Worm (Caenorhabditis elegans) whole organism, late embryonic: ENCODE data around the gene srx-63.

Experiments used
- C38D4.7 ChIP-seq: fragments of 200-800 bp; sonication (Bioruptor generic); optimal IDR thresholded peaks from 2 replicates; lab custom pipeline; 2018; ENCODE audit warnings: mild to moderate bottlenecking, missing genetic modification characterization, moderate library complexity, missing compliant biosample characterization
- K02D7.2 ChIP-seq: sonication (generic microtip); optimal IDR thresholded peaks from 2 replicates; lab custom pipeline; 2017; ENCODE audit warnings: mild to moderate bottlenecking, missing genetic modification characterization, missing compliant biosample characterization
- T23F11.4 ChIP-seq: fragments of 200-800 bp; sonication (Bioruptor generic); optimal IDR thresholded peaks from 2 replicates; lab custom pipeline; 2018; ENCODE audit warnings: mild to moderate bottlenecking, missing genetic modification characterization, missing compliant biosample characterization
- ahr-1 ChIP-seq: sonication (generic microtip); optimal IDR thresholded peaks from 2 replicates; lab custom pipeline; 2016; ENCODE audit warnings: missing genetic modification characterization, missing compliant biosample characterization
- ama-1 ChIP-seq: fragments of 150-350 bp; optimal IDR thresholded peaks from 2 replicates; lab custom pipeline; 2014
- ceh-14 ChIP-seq: sonication (generic microtip); optimal IDR thresholded peaks from 2 replicates; lab custom pipeline; 2016; ENCODE audit warnings: missing genotype, missing genetic modification characterization, missing compliant biosample characterization
- ceh-24 ChIP-seq: sonication (generic microtip); optimal IDR thresholded peaks from 2 replicates; lab custom pipeline; 2016; ENCODE audit warnings: mild to moderate bottlenecking, missing genetic modification characterization, missing compliant biosample characterization
- ceh-30 ChIP-seq: fragments of 150-350 bp; optimal IDR thresholded peaks from 2 replicates; lab custom pipeline; 2014; ENCODE audit warnings: missing biosample characterization, missing genetic modification characterization
- ceh-34 ChIP-seq: sonication (generic microtip); optimal IDR thresholded peaks from 2 replicates; lab custom pipeline; 2016; ENCODE audit warnings: mild to moderate bottlenecking, missing genetic modification characterization, missing compliant biosample characterization
- ceh-45 ChIP-seq: fragments of 200-800 bp; sonication (Bioruptor generic); IDR thresholded peaks from 2 replicates; pipeline ENCODE4 v1.3.6; 2022; ENCODE audit warnings: missing genetic modification reagents, missing genetic modification characterization, missing compliant biosample characterization
- ceh-48 ChIP-seq: sonication (generic microtip); optimal IDR thresholded peaks from 2 replicates; lab custom pipeline; 2016; ENCODE audit warnings: missing genetic modification characterization, inconsistent platforms, missing compliant biosample characterization
- ceh-9 ChIP-seq: sonication (generic microtip); optimal IDR thresholded peaks from 2 replicates; lab custom pipeline; 2016; ENCODE audit warnings: mild to moderate bottlenecking, missing genetic modification characterization, inconsistent platforms, missing compliant biosample characterization
- dmd-4 ChIP-seq: sonication (generic microtip); optimal IDR thresholded peaks from 2 replicates; lab custom pipeline; 2016; ENCODE audit warnings: borderline replicate concordance, missing genetic modification characterization, missing compliant biosample characterization
- dve-1 ChIP-seq: sonication (generic microtip); optimal IDR thresholded peaks from 2 replicates; lab custom pipeline; 2017; ENCODE audit warnings: antibody characterized with exemption, mild to moderate bottlenecking, missing genetic modification characterization, missing compliant biosample characterization
- elt-4 ChIP-seq: sonication (generic microtip); optimal IDR thresholded peaks from 2 replicates; lab custom pipeline; 2016; ENCODE audit warnings: missing genetic modification characterization, missing compliant biosample characterization
- eyg-1 ChIP-seq: sonication (generic microtip); optimal IDR thresholded peaks from 2 replicates; lab custom pipeline; 2016; ENCODE audit warnings: missing genotype, missing genetic modification characterization, missing compliant biosample characterization
- fax-1 ChIP-seq: sonication (generic microtip); optimal IDR thresholded peaks from 2 replicates; lab custom pipeline; 2016; ENCODE audit warnings: missing genotype, missing genetic modification characterization, missing compliant biosample characterization
- fkh-10 ChIP-seq: fragments of 150-350 bp; optimal IDR thresholded peaks from 2 replicates; lab custom pipeline; 2014; ENCODE audit warnings: missing biosample characterization, missing genetic modification reagents, missing genetic modification characterization
- gmeb-2 ChIP-seq: sonication (generic microtip); optimal IDR thresholded peaks from 2 replicates; lab custom pipeline; 2016; ENCODE audit warnings: missing genetic modification characterization, inconsistent platforms, missing compliant biosample characterization
- hlh-6 ChIP-seq: sonication (generic microtip); optimal IDR thresholded peaks from 2 replicates; lab custom pipeline; 2016; ENCODE audit warnings: missing genotype, missing genetic modification characterization, missing compliant biosample characterization
- hlh-8 ChIP-seq: sonication (generic microtip); optimal IDR thresholded peaks from 2 replicates; lab custom pipeline; 2016; ENCODE audit warnings: missing genotype, missing genetic modification characterization, missing compliant biosample characterization
- mec-3 ChIP-seq: sonication (generic microtip); optimal IDR thresholded peaks from 2 replicates; lab custom pipeline; 2016; ENCODE audit warnings: borderline replicate concordance, missing genetic modification characterization, missing compliant biosample characterization
- nfya-1 ChIP-seq: sonication (generic microtip); optimal IDR thresholded peaks from 2 replicates; lab custom pipeline; 2017; ENCODE audit warnings: missing genetic modification characterization, mild to moderate bottlenecking, missing compliant biosample characterization, antibody characterized with exemption, moderate library complexity
- nhr-11 ChIP-seq: fragments of 150-350 bp; optimal IDR thresholded peaks from 2 replicates; lab custom pipeline; 2014; ENCODE audit warnings: missing biosample characterization, missing genetic modification characterization
- pha-2 ChIP-seq: sonication (generic microtip); optimal IDR thresholded peaks from 2 replicates; lab custom pipeline; 2017; ENCODE audit warnings: mild to moderate bottlenecking, missing genetic modification characterization, missing compliant biosample characterization
- pqm-1 ChIP-seq: sonication (generic microtip); optimal IDR thresholded peaks from 2 replicates; lab custom pipeline; 2016; ENCODE audit warnings: missing genetic modification characterization, missing compliant biosample characterization
- ref-2 ChIP-seq: sonication (generic microtip); optimal IDR thresholded peaks from 2 replicates; lab custom pipeline; 2016; ENCODE audit warnings: missing genetic modification characterization, missing compliant biosample characterization
- rnt-1 ChIP-seq: sonication (generic microtip); optimal IDR thresholded peaks from 2 replicates; lab custom pipeline; 2016; ENCODE audit warnings: missing genetic modification characterization, missing compliant biosample characterization
- sox-2 ChIP-seq: fragments of 200-800 bp; sonication (Bioruptor generic); IDR thresholded peaks from 2 replicates; pipeline ENCODE4 v1.3.6; 2022; ENCODE audit warnings: missing genetic modification reagents, missing genetic modification characterization, missing compliant biosample characterization
- syd-9 ChIP-seq: sonication (generic microtip); optimal IDR thresholded peaks from 2 replicates; lab custom pipeline; 2016; ENCODE audit warnings: mild to moderate bottlenecking, missing genetic modification characterization, moderate library complexity, missing compliant biosample characterization
- tbx-2 ChIP-seq: sonication (generic microtip); optimal IDR thresholded peaks from 2 replicates; lab custom pipeline; 2016; ENCODE audit warnings: missing genetic modification characterization, missing compliant biosample characterization
- tbx-7 ChIP-seq: sonication (generic microtip); optimal IDR thresholded peaks from 2 replicates; lab custom pipeline; 2016; ENCODE audit warnings: missing genotype, missing genetic modification characterization, missing compliant biosample characterization
- ttx-3 ChIP-seq: sonication (generic microtip); optimal IDR thresholded peaks from 2 replicates; lab custom pipeline; 2016; ENCODE audit warnings: missing genetic modification reagents, missing genetic modification characterization, missing compliant biosample characterization
- unc-86 ChIP-seq: sonication (generic microtip); optimal IDR thresholded peaks from 2 replicates; lab custom pipeline; 2016; ENCODE audit warnings: missing genetic modification characterization, missing compliant biosample characterization
- zip-5 ChIP-seq: sonication (generic microtip); optimal IDR thresholded peaks from 2 replicates; lab custom pipeline; 2016; ENCODE audit warnings: missing genetic modification characterization, missing compliant biosample characterization

srx-63 gene

ce11 chrV:3949723-3950122 is 18.3 kb downstream of the srx-63 start, which contains the start of gene dach-1:
Gene dach-1 (plus strand): TSS chrV:3950023.
- TF ChIP-seq gmeb-2 (no peak), tbx-7 (tag; lab: Kevin White, UChicago) (no peak), zip-5 (tag; lab: Kevin White, UChicago) (no peak), rnt-1 (no peak), ceh-34 (tag; lab: Kevin White, UChicago) (no peak), dmd-4 (tag; lab: Kevin White, UChicago) (no peak), ceh-24 (no peak), pha-2 (tag; lab: Kevin White, UChicago) (no peak), hlh-8 (tag; lab: Kevin White, UChicago) (no peak), K02D7.2 (tag; lab: Kevin White, UChicago) (no peak), nhr-11 (tag; lab: Kevin White, UChicago) (no peak), ceh-45 (no peak), fax-1 (tag; lab: Kevin White, UChicago) (no peak), mec-3 (tag; lab: Kevin White, UChicago) (no peak)
- TF ChIP-seq, all 69 proteins: peak for 0

- TF ChIP-seq fax-1 (tag; lab: Kevin White, UChicago) (no peak), ama-1 (lab: Kevin White, UChicago) (no peak), hlh-8 (tag; lab: Kevin White, UChicago) (no peak), pqm-1 (no peak), syd-9 (tag; lab: Kevin White, UChicago) (no peak), ceh-30 (tag; lab: Kevin White, UChicago) (no peak), ceh-9 (no peak), rnt-1 (no peak), T23F11.4 (no peak), eyg-1 (tag; lab: Kevin White, UChicago) (no peak), ceh-48 (tag; lab: Kevin White, UChicago) (no peak), nfya-1 (tag; lab: Kevin White, UChicago) (no peak), elt-4 (tag; lab: Kevin White, UChicago) (no peak), dmd-4 (tag; lab: Kevin White, UChicago) (no peak), nhr-11 (tag; lab: Kevin White, UChicago) (no peak), ahr-1 (tag; lab: Kevin White, UChicago) (no peak)
- TF ChIP-seq, all 69 proteins: peak for 0
Measured at ce11 chrV:3953739-3954138, 22.3 kb downstream of the srx-63 start, which contains the start of gene str-247. Gene str-247 (plus strand): TSS chrV:3954039.

- TF ChIP-seq pha-2 (tag; lab: Kevin White, UChicago), result no peak
- no peak for TF ChIP-seq C38D4.7 (GFP tag; lab: Kevin White, UChicago)
- no peak for TF ChIP-seq sox-2 (GFP tag; lab: Robert Waterston, UW)
- TF ChIP-seq pqm-1, result no peak
- no peak for TF ChIP-seq tbx-2 (tag; lab: Kevin White, UChicago)
- TF ChIP-seq syd-9 (tag; lab: Kevin White, UChicago), result no peak
- TF ChIP-seq mec-3 (tag; lab: Kevin White, UChicago), result no peak
- TF ChIP-seq unc-86 (tag; lab: Kevin White, UChicago), result no peak
- TF ChIP-seq hlh-6 (tag; lab: Kevin White, UChicago), result no peak
- no peak for TF ChIP-seq ref-2 (tag; lab: Kevin White, UChicago)
- no peak for TF ChIP-seq fkh-10 (GFP tag; lab: Kevin White, UChicago)
- no peak for TF ChIP-seq ttx-3
Measured at ce11 chrV:3957608-3958007, 26.2 kb downstream of the srx-63 start, which contains the start of gene cyp-34A5. Gene cyp-34A5 (minus strand): TSS chrV:3957708.

- TF ChIP-seq ceh-14 (no peak), fax-1 (tag; lab: Kevin White, UChicago) (no peak), C38D4.7 (GFP tag; lab: Kevin White, UChicago) (no peak), dmd-4 (tag; lab: Kevin White, UChicago) (no peak), dve-1 (tag; lab: Kevin White, UChicago) (no peak)
Measured at ce11 chrV:3961235-3961634, 29.8 kb downstream of the srx-63 start, which contains the start of gene cyp-34A6. Gene cyp-34A6 (minus strand): TSS chrV:3961335.
